Worm (Caenorhabditis elegans): Measurements from ENCODE around the gene nhr-255.

DNA sequence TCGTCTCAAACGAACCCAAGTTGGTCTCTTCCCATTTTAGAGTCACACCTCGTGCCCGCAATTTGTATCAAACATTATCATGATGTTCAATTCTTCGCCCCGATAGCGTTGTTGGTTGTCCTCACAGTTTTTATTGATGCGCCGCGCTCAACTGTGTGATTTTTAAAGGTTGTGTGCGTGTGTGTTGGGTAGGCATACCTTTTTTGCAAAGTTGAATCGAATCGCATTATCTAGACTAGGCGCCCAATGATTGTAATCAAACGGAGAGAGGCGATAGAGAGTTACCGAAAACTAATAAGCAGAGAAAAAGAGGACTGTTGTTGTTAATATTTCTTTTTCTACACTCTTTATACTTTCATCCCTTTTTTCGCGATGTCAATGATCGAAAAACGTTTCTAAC, 42.2 kb upstream of the nhr-255 start:
- TF ChIP-seq lir-3 (tag; optimal IDR thresholded peaks at IDR 0.05), result no peak
- no peak for TF ChIP-seq nhr-42 (GFP tag; IDR thresholded peaks at IDR 0.05)
- no peak for TF ChIP-seq hmg-1.1 (GFP tag; IDR thresholded peaks at IDR 0.05)
- no peak for TF ChIP-seq ceh-20 (GFP tag; IDR thresholded peaks at IDR 0.05)
- TF ChIP-seq unc-62 (GFP tag; optimal IDR thresholded peaks at IDR 0.05 in 1 of 2), result no peak
- no peak for TF ChIP-seq unc-62 (tag; optimal IDR thresholded peaks at IDR 0.05)
- no peak for TF ChIP-seq nhr-237 (tag; optimal IDR thresholded peaks at IDR 0.05)
- no peak for TF ChIP-seq ceh-28 (tag; optimal IDR thresholded peaks at IDR 0.05)
